Fruit fly (Drosophila melanogaster) whole organism, prepupa: ENCODE results near the gene CG14142.

Experiments used
- CG10631 ChIP-seq: fragments of 200-800 bp; sonication (Bioruptor generic); optimal IDR thresholded peaks from 2 replicates; lab custom pipeline; 2016; ENCODE audit warnings: missing biosample characterization, missing genetic modification characterization
- CG10669 ChIP-seq: fragments of 200-800 bp; sonication (Bioruptor generic); optimal IDR thresholded peaks from 3 replicates; lab custom pipeline; 2018; ENCODE audit warnings: missing biosample characterization, mild to moderate bottlenecking, missing genetic modification characterization, moderate library complexity
- CG11294 ChIP-seq: fragments of 200-800 bp; sonication (Bioruptor generic); IDR thresholded peaks from 2 replicates; pipeline ENCODE4 v1.3.6; 2022; ENCODE audit warnings: missing biosample characterization, missing genetic modification characterization
- CG11762 ChIP-seq: fragments of 200-800 bp; sonication (Bioruptor generic); optimal IDR thresholded peaks from 3 replicates; lab custom pipeline; 2016; ENCODE audit warnings: missing biosample characterization, missing genetic modification characterization; ENCODE audit not compliant: insufficient read depth
- CG11902 ChIP-seq: fragments of 200-800 bp; sonication (Bioruptor generic); optimal IDR thresholded peaks from 3 replicates; lab custom pipeline; 2016; ENCODE audit warnings: missing biosample characterization, missing genetic modification characterization
- CG15336 ChIP-seq: fragments of 200-800 bp; sonication (Bioruptor generic); IDR thresholded peaks from 2 replicates; pipeline ENCODE4 v1.3.6; 2022; ENCODE audit warnings: missing biosample characterization, missing genetic modification characterization
- CG1621 ChIP-seq: fragments of 200-800 bp; sonication (Bioruptor generic); optimal IDR thresholded peaks from 3 replicates; lab custom pipeline; 2018; ENCODE audit warnings: missing biosample characterization, mild to moderate bottlenecking, missing genetic modification characterization
- CG3032 ChIP-seq: fragments of 200-800 bp; optimal IDR thresholded peaks from 2 replicates; lab custom pipeline; 2019; ENCODE audit warnings: missing biosample characterization, mild to moderate bottlenecking, missing genetic modification characterization, moderate library complexity
- CG32006 ChIP-seq: fragments of 200-800 bp; sonication (Bioruptor generic); optimal IDR thresholded peaks from 3 replicates; lab custom pipeline; 2017; ENCODE audit warnings: missing biosample characterization, mild to moderate bottlenecking, missing genetic modification characterization
- CG3919 ChIP-seq: fragments of 200-800 bp; sonication (Bioruptor generic); optimal IDR thresholded peaks from 3 replicates; lab custom pipeline; 2016; ENCODE audit warnings: missing biosample characterization, missing genetic modification characterization
- CG6163 ChIP-seq: fragments of 200-800 bp; sonication (Bioruptor generic); IDR thresholded peaks from 3 replicates; pipeline ENCODE4 v1.3.6; 2022; ENCODE audit warnings: missing biosample characterization, missing genetic modification characterization
- CG6276 ChIP-seq: fragments of 200-800 bp; sonication (Bioruptor generic); optimal IDR thresholded peaks from 2 replicates; lab custom pipeline; 2017; ENCODE audit warnings: missing biosample characterization, mild to moderate bottlenecking, missing genetic modification characterization
- CG6792 ChIP-seq: fragments of 200-800 bp; sonication (Bioruptor generic); optimal IDR thresholded peaks from 3 replicates; lab custom pipeline; 2016; ENCODE audit warnings: missing biosample characterization, missing genetic modification characterization
- CG6854 ChIP-seq: fragments of 200-800 bp; sonication (Bioruptor generic); optimal IDR thresholded peaks from 2 replicates; lab custom pipeline; 2017; ENCODE audit warnings: missing biosample characterization, mild to moderate bottlenecking, missing genetic modification characterization
- CG7368 ChIP-seq: fragments of 200-800 bp; sonication (Bioruptor generic); optimal IDR thresholded peaks from 3 replicates; lab custom pipeline; 2016; ENCODE audit warnings: missing biosample characterization, missing genetic modification characterization
- CG8119 ChIP-seq: fragments of 200-800 bp; sonication (Bioruptor generic); IDR thresholded peaks from 3 replicates; pipeline ENCODE4 v1.3.6; 2022; ENCODE audit warnings: missing biosample characterization, missing genetic modification characterization
- CG8319 ChIP-seq: fragments of 200-800 bp; sonication (Bioruptor generic); optimal IDR thresholded peaks from 3 replicates; lab custom pipeline; 2016; ENCODE audit warnings: missing biosample characterization, missing genetic modification characterization
- CG8632 ChIP-seq: fragments of 200-800 bp; sonication (Bioruptor generic); optimal IDR thresholded peaks from 3 replicates; lab custom pipeline; 2016; ENCODE audit warnings: missing biosample characterization, missing genetic modification characterization
- CG9139 ChIP-seq: fragments of 200-800 bp; sonication (Bioruptor generic); optimal IDR thresholded peaks from 3 replicates; lab custom pipeline; 2017; ENCODE audit warnings: missing biosample characterization, mild to moderate bottlenecking, missing genetic modification characterization
- Eip78C ChIP-seq: fragments of 200-800 bp; sonication (Bioruptor generic); peaks from one replicate; lab custom pipeline; 2016; ENCODE audit warnings: missing biosample characterization, missing genetic modification characterization
- Eip93F ChIP-seq: fragments of 200-800 bp; sonication (Bioruptor generic); optimal IDR thresholded peaks from 2 replicates; lab custom pipeline; 2016; ENCODE audit warnings: missing biosample characterization, mild to moderate bottlenecking, missing genetic modification characterization
- Gug ChIP-seq: fragments of 200-800 bp; sonication (Bioruptor generic); IDR thresholded peaks from 2 replicates; pipeline ENCODE4 v1.3.6; 2022; ENCODE audit warnings: missing biosample characterization, missing genetic modification characterization
- Hr4 ChIP-seq: fragments of 200-800 bp; sonication (Bioruptor generic); optimal IDR thresholded peaks from 3 replicates; lab custom pipeline; 2016; ENCODE audit warnings: missing biosample characterization, missing genetic modification characterization
- Lpt ChIP-seq: fragments of 200-800 bp; sonication (Bioruptor generic); optimal IDR thresholded peaks from 3 replicates; lab custom pipeline; 2016; ENCODE audit warnings: missing biosample characterization, missing genetic modification characterization
- Met ChIP-seq: fragments of 200-800 bp; sonication (Bioruptor generic); optimal IDR thresholded peaks from 3 replicates; lab custom pipeline; 2016; ENCODE audit warnings: missing biosample characterization, missing genetic modification characterization
- OdsH ChIP-seq: fragments of 200-800 bp; sonication (Bioruptor generic); optimal IDR thresholded peaks from 3 replicates; lab custom pipeline; 2016; ENCODE audit warnings: missing biosample characterization, missing genetic modification characterization
- Smox ChIP-seq: fragments of 200-800 bp; sonication (Bioruptor generic); optimal IDR thresholded peaks from 3 replicates; lab custom pipeline; 2016; ENCODE audit warnings: missing biosample characterization, missing genetic modification characterization
- Sox102F ChIP-seq: fragments of 200-800 bp; sonication (Bioruptor generic); optimal IDR thresholded peaks from 2 replicates; lab custom pipeline; 2016; ENCODE audit warnings: missing biosample characterization, mild to moderate bottlenecking, missing genetic modification characterization
- Sox14 ChIP-seq: fragments of 200-800 bp; sonication (Bioruptor generic); optimal IDR thresholded peaks from 3 replicates; lab custom pipeline; 2016; ENCODE audit warnings: missing biosample characterization, missing genetic modification characterization
- Sox15 ChIP-seq: fragments of 200-800 bp; sonication (Bioruptor generic); optimal IDR thresholded peaks from 3 replicates; lab custom pipeline; 2016; ENCODE audit warnings: missing biosample characterization, missing genetic modification characterization
- achi ChIP-seq: fragments of 200-800 bp; sonication (Bioruptor generic); optimal IDR thresholded peaks from 3 replicates; lab custom pipeline; 2016; ENCODE audit warnings: missing biosample characterization, missing genetic modification characterization
- acj6 ChIP-seq: fragments of 200-800 bp; sonication (Bioruptor generic); optimal IDR thresholded peaks from 3 replicates; lab custom pipeline; 2016; ENCODE audit warnings: missing biosample characterization, missing genetic modification characterization
- cyc ChIP-seq: fragments of 200-800 bp; sonication (Bioruptor generic); optimal IDR thresholded peaks from 3 replicates; lab custom pipeline; 2016; ENCODE audit warnings: missing biosample characterization, missing genetic modification characterization
- dac ChIP-seq: fragments of 200-800 bp; sonication (Bioruptor generic); optimal IDR thresholded peaks from 2 replicates; lab custom pipeline; 2017; ENCODE audit warnings: missing biosample characterization, mild to moderate bottlenecking, missing genetic modification characterization
- dsx ChIP-seq: fragments of 200-800 bp; optimal IDR thresholded peaks from 3 replicates; lab custom pipeline; 2019; ENCODE audit warnings: missing biosample characterization, mild to moderate bottlenecking, missing genetic modification characterization, moderate library complexity; ENCODE audit not compliant: poor library complexity, severe bottlenecking
- fd59A ChIP-seq: fragments of 200-800 bp; sonication (Bioruptor generic); optimal IDR thresholded peaks from 2 replicates; lab custom pipeline; 2017; ENCODE audit warnings: missing biosample characterization, mild to moderate bottlenecking, missing genetic modification characterization, missing genetic modification reagents
- fd85E ChIP-seq: fragments of 200-800 bp; sonication (Bioruptor generic); optimal IDR thresholded peaks from 3 replicates; lab custom pipeline; 2016; ENCODE audit warnings: missing biosample characterization, missing genetic modification characterization
- fkh ChIP-seq: fragments of 200-800 bp; sonication (Bioruptor generic); optimal IDR thresholded peaks from 3 replicates; lab custom pipeline; 2017; ENCODE audit warnings: missing biosample characterization, mild to moderate bottlenecking, missing genetic modification characterization, moderate library complexity
- net ChIP-seq: fragments of 200-800 bp; sonication (Bioruptor generic); optimal IDR thresholded peaks from 3 replicates; lab custom pipeline; 2016; ENCODE audit warnings: missing biosample characterization, missing genetic modification characterization
- salr ChIP-seq, 2 experiments: fragments of 200-800 bp; sonication (Bioruptor generic); optimal IDR thresholded peaks; 3 replicates each; lab custom pipeline; 2016 to 2018; ENCODE audit warnings: missing biosample characterization in 2 of 2, missing genetic modification characterization in 2 of 2, mild to moderate bottlenecking in 1 of 2
- spab ChIP-seq: fragments of 200-800 bp; sonication (Bioruptor generic); optimal IDR thresholded peaks from 2 replicates; lab custom pipeline; 2017; ENCODE audit warnings: missing biosample characterization, mild to moderate bottlenecking, missing genetic modification characterization, missing genetic modification reagents
- svp ChIP-seq: fragments of 200-800 bp; sonication (Bioruptor generic); peaks from one replicate; lab custom pipeline; 2016; ENCODE audit warnings: missing biosample characterization, missing genetic modification characterization
- vri ChIP-seq: fragments of 200-800 bp; sonication (Bioruptor generic); optimal IDR thresholded peaks from 3 replicates; lab custom pipeline; 2016; ENCODE audit warnings: missing biosample characterization, mild to moderate bottlenecking, missing genetic modification characterization

The CG14142 gene

dm6 chr3L:11186768-11187167 is 13.5 kb downstream of the CG14142 start (continued):
- TF ChIP-seq CG11902 = no peak
- TF ChIP-seq svp (GFP tag; lab: Kevin White, UChicago) = no peak
- peak; percentile 22 for TF ChIP-seq dsx (GFP tag; lab: Kevin White, UChicago)
- no peak for TF ChIP-seq vri (GFP tag; lab: Kevin White, UChicago)
- TF ChIP-seq dac (GFP tag; lab: Kevin White, UChicago) = no peak
- TF ChIP-seq Sox102F = no peak
- TF ChIP-seq Met (GFP tag; lab: Kevin White, UChicago) = no peak

dm6 chr3L:11190022-11190421 is 16.7 kb downstream of the CG14142 start:
- TF ChIP-seq net (GFP tag; lab: Kevin White, UChicago) (no peak), fkh (GFP tag; lab: Kevin White, UChicago) (peak; percentile 46), Gug (GFP tag; lab: Robert Waterston, UW) (no peak), CG10631 (no peak)

dm6 chr3L:11195275-11195674 is 22.0 kb downstream of the CG14142 start:
- no peak for TF ChIP-seq CG8119
- TF ChIP-seq fkh (GFP tag; lab: Kevin White, UChicago) = peak; percentile 11

dm6 chr3L:11196860-11197259 is 23.5 kb downstream of the CG14142 start:
- TF ChIP-seq CG32006 (GFP tag; lab: Kevin White, UChicago) (no peak), Eip78C (GFP tag; lab: Kevin White, UChicago) (peak; percentile 34)

dm6 chr3L:11197291-11198021 is 24.1 kb downstream of the CG14142 start, which contains the start of gene GlcAT-P:
GlcAT-P (minus strand) TSS chr3L:11197536.
- TF ChIP-seq svp (GFP tag; lab: Kevin White, UChicago) (peak; percentile 70), Lpt (GFP tag; lab: Kevin White, UChicago) (peak; percentile 62), CG8319 (GFP tag; lab: Kevin White, UChicago) (no peak), CG11294 (no peak), spab (GFP tag; lab: Kevin White, UChicago) (no peak), Sox15 (GFP tag; lab: Kevin White, UChicago) (no peak), CG9139 (GFP tag; lab: Kevin White, UChicago) (no peak), CG6792 (GFP tag; lab: Kevin White, UChicago) (peak; percentile 69), fd59A (GFP tag; lab: Kevin White, UChicago) (no peak), CG6854 (no peak), CG11762 (peak; percentile 32), CG3032 (tag; lab: Kevin White, UChicago) (peak; percentile 71), CG8632 (GFP tag; lab: Kevin White, UChicago) (peak; percentile 43), CG10669 (GFP tag; lab: Kevin White, UChicago) (peak; percentile 46), Sox14 (peak; percentile 1), dsx (GFP tag; lab: Kevin White, UChicago) (peak; percentile 72), Hr4 (GFP tag; lab: Kevin White, UChicago) (peak; percentile 28), Eip93F (GFP tag; lab: Kevin White, UChicago) (no peak), OdsH (GFP tag; lab: Kevin White, UChicago) (peak; percentile 62), fd85E (GFP tag; lab: Kevin White, UChicago) (no peak), fkh (GFP tag; lab: Kevin White, UChicago) (no peak), CG7368 (GFP tag; lab: Kevin White, UChicago) (no peak), CG10631 (peak; percentile 72), CG6276 (GFP tag; lab: Kevin White, UChicago) (peak; percentile 25), Smox (GFP tag; lab: Kevin White, UChicago) (peak; percentile 39), CG32006 (GFP tag; lab: Kevin White, UChicago) (peak; percentile 78), cyc (peak; percentile 33), CG3919 (peak; percentile 61), achi (peak; percentile 60), acj6 (GFP tag; lab: Kevin White, UChicago) (peak; percentile 63), CG8119 (peak; percentile 89), CG1621 (tag; lab: Kevin White, UChicago) (no peak), CG15336 (GFP tag; lab: Robert Waterston, UW) (peak; percentile 87), CG6163 (GFP tag; lab: Robert Waterston, UW) (no peak), salr (GFP tag; optimal IDR thresholded peaks at IDR 0.05; lab: Kevin White, UChicago) (peak in 1 of 2 experiments; percentile 65)
